Worm (Caenorhabditis elegans) whole organism, L1 larva: ENCODE measurements around the gene F13H8.12.
A peak's percentile ranks its signal among the peaks of the same experiment; 100 is the strongest.

Experiments
- C16A3.4 ChIP-seq: fragments of 150-350 bp; optimal IDR thresholded peaks from 2 replicates; lab custom pipeline; 2014; ENCODE audit warnings: missing biosample characterization, missing genetic modification characterization
- F16B12.6 ChIP-seq: fragments of 150-350 bp; optimal IDR thresholded peaks from 2 replicates; lab custom pipeline; 2014; ENCODE audit warnings: missing biosample characterization, missing genetic modification characterization
- Y116A8C.19 ChIP-seq: sonication (generic microtip); optimal IDR thresholded peaks from 2 replicates; lab custom pipeline; 2016; ENCODE audit warnings: missing compliant biosample characterization, missing genetic modification characterization, borderline replicate concordance
- alr-1 ChIP-seq: fragments of 200-800 bp; sonication (Bioruptor generic); optimal IDR thresholded peaks from 2 replicates; lab custom pipeline; 2018; ENCODE audit warnings: borderline replicate concordance, mild to moderate bottlenecking, missing genetic modification characterization, missing compliant biosample characterization
- ama-1 ChIP-seq: fragments of 150-350 bp; optimal IDR thresholded peaks from 2 replicates; lab custom pipeline; 2014
- blmp-1 ChIP-seq: fragments of 150-350 bp; optimal IDR thresholded peaks from 2 replicates; lab custom pipeline; 2014; ENCODE audit warnings: missing biosample characterization, missing genetic modification characterization
- ceh-82 ChIP-seq, 3 experiments: fragments of 150-350 bp in 1 of 3; sonication (generic microtip) in 2 of 3; optimal IDR thresholded peaks; 2 replicates each; lab custom pipeline; 2014 to 2017; ENCODE audit warnings: missing biosample characterization in 3 of 3, missing genetic modification characterization in 3 of 3
- ceh-88 ChIP-seq: fragments of 200-800 bp; sonication (Bioruptor generic); IDR thresholded peaks from 2 replicates; pipeline ENCODE4 v1.3.6; 2022; ENCODE audit warnings: missing genetic modification characterization, missing compliant biosample characterization
- ceh-90 ChIP-seq: sonication (generic microtip); optimal IDR thresholded peaks from 2 replicates; lab custom pipeline; 2016; ENCODE audit warnings: missing genetic modification characterization, missing compliant biosample characterization
- efl-1 ChIP-seq, 4 experiments: fragments of 150-350 bp; optimal IDR thresholded peaks in 3 of 4; peaks in 1 of 4; 1 replicate in 1 of 4; 2 replicates in 3 of 4; lab custom pipeline; 2014; ENCODE audit warnings: missing biosample characterization in 2 of 4, missing genetic modification characterization in 2 of 4, missing genetic modification reagents in 2 of 4
- elt-2 ChIP-seq: sonication (generic microtip); optimal IDR thresholded peaks from 2 replicates; lab custom pipeline; 2016; ENCODE audit warnings: missing genetic modification characterization, mild to moderate bottlenecking, inconsistent platforms, missing compliant biosample characterization, missing genetic modification reagents
- ets-5 ChIP-seq: fragments of 200-800 bp; sonication (Bioruptor generic); IDR thresholded peaks from 2 replicates; pipeline ENCODE4 v1.3.6; 2022; ENCODE audit warnings: missing genetic modification characterization, missing compliant biosample characterization
- fos-1 ChIP-seq: fragments of 150-350 bp; optimal IDR thresholded peaks from 2 replicates; lab custom pipeline; 2014; ENCODE audit warnings: missing biosample characterization, missing genetic modification characterization
- hlh-17 ChIP-seq: fragments of 200-800 bp; sonication (Bioruptor generic); optimal IDR thresholded peaks from 2 replicates; lab custom pipeline; 2018; ENCODE audit warnings: missing genetic modification characterization, mild to moderate bottlenecking, missing compliant biosample characterization, moderate library complexity, borderline replicate concordance
- hpl-2 ChIP-seq: fragments of 150-350 bp; optimal IDR thresholded peaks from 2 replicates; lab custom pipeline; 2014; ENCODE audit warnings: missing biosample characterization, missing genetic modification reagents, missing genetic modification characterization
- irx-1 ChIP-seq: sonication (generic microtip); optimal IDR thresholded peaks from 2 replicates; lab custom pipeline; 2016; ENCODE audit warnings: missing genetic modification characterization, missing compliant biosample characterization
- lin-13 ChIP-seq: fragments of 150-350 bp; optimal IDR thresholded peaks from 2 replicates; lab custom pipeline; 2014; ENCODE audit warnings: missing biosample characterization, missing genetic modification reagents, missing genetic modification characterization
- lin-35 ChIP-seq, 2 experiments: fragments of 150-350 bp; optimal IDR thresholded peaks; 2 replicates each; lab custom pipeline; 2014; ENCODE audit warnings: missing biosample characterization in 2 of 2, missing genetic modification characterization in 2 of 2, missing genetic modification reagents in 2 of 2
- mdl-1 ChIP-seq, 2 experiments: fragments of 150-350 bp; optimal IDR thresholded peaks; 2 replicates each; lab custom pipeline; 2014 to 2017; ENCODE audit warnings: missing biosample characterization in 2 of 2, missing genetic modification characterization in 2 of 2, inconsistent platforms in 1 of 2
- mep-1 ChIP-seq: fragments of 150-350 bp; optimal IDR thresholded peaks from 2 replicates; lab custom pipeline; 2014; ENCODE audit warnings: missing biosample characterization, missing genetic modification characterization
- nhr-12 ChIP-seq: sonication (generic microtip); optimal IDR thresholded peaks from 2 replicates; lab custom pipeline; 2017; ENCODE audit warnings: missing biosample characterization, missing genetic modification characterization
- nhr-19 ChIP-seq: fragments of 200-800 bp; sonication (Bioruptor generic); conservative IDR thresholded peaks from 2 replicates; pipeline ENCODE4 v1.3.6; 2022; ENCODE audit warnings: missing genetic modification characterization, missing compliant biosample characterization
- nhr-47 ChIP-seq: sonication (generic microtip); optimal IDR thresholded peaks from 2 replicates; lab custom pipeline; 2016; ENCODE audit warnings: mild to moderate bottlenecking, missing genetic modification characterization, moderate library complexity, missing compliant biosample characterization
- nhr-71 ChIP-seq: sonication (generic microtip); optimal IDR thresholded peaks from 2 replicates; lab custom pipeline; 2016; ENCODE audit warnings: mild to moderate bottlenecking, missing genetic modification characterization, moderate library complexity, missing compliant biosample characterization
- nhr-85 ChIP-seq: sonication (generic microtip); peaks from one replicate; lab custom pipeline; 2016; ENCODE audit warnings: missing genetic modification characterization, inconsistent platforms, missing compliant biosample characterization
- nhr-90 ChIP-seq: sonication (generic microtip); optimal IDR thresholded peaks from 2 replicates; lab custom pipeline; 2016; ENCODE audit warnings: mild to moderate bottlenecking, missing genetic modification characterization, missing compliant biosample characterization; ENCODE audit not compliant: poor library complexity
- pag-3 ChIP-seq: sonication (generic microtip); optimal IDR thresholded peaks from 2 replicates; lab custom pipeline; 2017; ENCODE audit warnings: missing genetic modification characterization, mild to moderate bottlenecking, missing compliant biosample characterization, antibody characterized with exemption, borderline replicate concordance; ENCODE audit not compliant: insufficient read depth
- pqm-1 ChIP-seq: sonication (generic microtip); optimal IDR thresholded peaks from 3 replicates; lab custom pipeline; 2017; ENCODE audit warnings: missing biosample characterization, missing genetic modification characterization
- sox-4 ChIP-seq: sonication (generic microtip); optimal IDR thresholded peaks from 2 replicates; lab custom pipeline; 2016; ENCODE audit warnings: missing genetic modification characterization, missing compliant biosample characterization
- sptf-1 ChIP-seq: fragments of 150-350 bp; optimal IDR thresholded peaks from 2 replicates; lab custom pipeline; 2014; ENCODE audit warnings: missing biosample characterization, missing genetic modification characterization
- sup-37 ChIP-seq: fragments of 200-800 bp; sonication (Bioruptor generic); optimal IDR thresholded peaks from 2 replicates; lab custom pipeline; 2018; ENCODE audit warnings: mild to moderate bottlenecking, missing genetic modification characterization, missing compliant biosample characterization
- swsn-7 ChIP-seq: sonication (generic microtip); optimal IDR thresholded peaks from 2 replicates; lab custom pipeline; 2016; ENCODE audit warnings: missing genetic modification characterization, missing compliant biosample characterization
- unc-130 ChIP-seq: fragments of 150-350 bp; optimal IDR thresholded peaks from 2 replicates; lab custom pipeline; 2017; ENCODE audit warnings: missing biosample characterization, missing genetic modification characterization, inconsistent platforms
- unc-62 ChIP-seq: fragments of 150-350 bp; optimal IDR thresholded peaks from 2 replicates; lab custom pipeline; 2014; ENCODE audit warnings: missing biosample characterization, missing genetic modification reagents, missing genetic modification characterization
- unc-98 ChIP-seq: fragments of 200-800 bp; sonication (Bioruptor generic); IDR thresholded peaks from 2 replicates; pipeline ENCODE4 v1.3.6; 2022; ENCODE audit warnings: missing genetic modification characterization, missing compliant biosample characterization
- xbp-1 ChIP-seq: sonication (generic microtip); optimal IDR thresholded peaks from 2 replicates; lab custom pipeline; 2016; ENCODE audit warnings: missing genetic modification characterization, missing compliant biosample characterization
- zip-4 ChIP-seq: fragments of 200-800 bp; sonication (Bioruptor generic); optimal IDR thresholded peaks from 2 replicates; lab custom pipeline; 2018; ENCODE audit warnings: mild to moderate bottlenecking, missing genetic modification characterization, moderate library complexity, missing compliant biosample characterization
- ztf-11 ChIP-seq, 2 experiments: sonication (generic microtip); optimal IDR thresholded peaks; 2 replicates each; lab custom pipeline; 2016 to 2017; ENCODE audit warnings: missing genetic modification characterization in 2 of 2, missing biosample characterization in 1 of 2, missing compliant biosample characterization in 1 of 2
- ztf-4 ChIP-seq: fragments of 150-350 bp; optimal IDR thresholded peaks from 2 replicates; lab custom pipeline; 2014; ENCODE audit warnings: missing biosample characterization, missing genetic modification characterization

F13H8.12 gene

ce11 chrII:6252707-6253106 lies 9.6 kb upstream of the F13H8.12 start:
- TF ChIP-seq pag-3 (no peak), efl-1 (optimal IDR thresholded peaks at IDR 0.05; lab: Kevin White, UChicago) (no peak), efl-1 (GFP tag; optimal IDR thresholded peaks at IDR 0.05 in 1 of 2; lab: Kevin White, UChicago) (peak in 1 of 2 experiments; percentile 87), nhr-85 (tag; lab: Kevin White, UChicago) (peak; percentile 23), unc-98 (no peak)
- TF ChIP-seq, all 84 proteins: peak for 2

ce11 chrII:6256024-6256423 lies 6.3 kb upstream of the F13H8.12 start, which contains the start of gene F13H8.5:
Gene F13H8.5 (minus strand): TSS chrII:6256124.
- TF ChIP-seq blmp-1 (no peak), unc-130 (no peak), Y116A8C.19 (tag; lab: Kevin White, UChicago) (no peak), mdl-1 (tag; optimal IDR thresholded peaks at IDR 0.05; lab: Kevin White, UChicago) (no peak), pqm-1 (tag; lab: Kevin White, UChicago) (no peak), C16A3.4 (tag; lab: Kevin White, UChicago) (no peak), mep-1 (no peak), unc-62 (GFP tag; lab: Kevin White, UChicago) (no peak), ama-1 (lab: Kevin White, UChicago) (no peak), nhr-90 (no peak), ztf-4 (tag; lab: Kevin White, UChicago) (no peak), nhr-71 (tag; lab: Kevin White, UChicago) (no peak)

- TF ChIP-seq nhr-85 (tag; lab: Kevin White, UChicago) (peak; percentile 13), hpl-2 (GFP tag; lab: Kevin White, UChicago) (no peak), mdl-1 (tag; optimal IDR thresholded peaks at IDR 0.05; lab: Kevin White, UChicago) (no peak), nhr-47 (tag; lab: Kevin White, UChicago) (no peak), efl-1 (optimal IDR thresholded peaks at IDR 0.05; lab: Kevin White, UChicago) (no peak), efl-1 (GFP tag; optimal IDR thresholded peaks at IDR 0.05 in 1 of 2; lab: Kevin White, UChicago) (peak in 1 of 2 experiments; percentile 8), irx-1 (tag; lab: Kevin White, UChicago) (no peak), ceh-88 (GFP tag; lab: Robert Waterston, UW) (no peak), zip-4 (no peak), elt-2 (tag; lab: Kevin White, UChicago) (no peak), swsn-7 (no peak), lin-13 (GFP tag; lab: Kevin White, UChicago) (no peak), ets-5 (GFP tag; lab: Robert Waterston, UW) (no peak), blmp-1 (peak; percentile 25)
These were observed 5.0 kb upstream of the F13H8.12 start for ce11 chrII:6257220-6257877.

- peak in 1 of 2 experiments; percentile 8 for TF ChIP-seq lin-35 (GFP tag; optimal IDR thresholded peaks at IDR 0.05; lab: Kevin White, UChicago)
- TF ChIP-seq elt-2 (tag; lab: Kevin White, UChicago) = peak; percentile 29
- no peak for TF ChIP-seq mep-1
These were observed 2.5 kb upstream of the F13H8.12 start, which contains the start of gene F13H8.11 for ce11 chrII:6259867-6260266. Gene F13H8.11 (minus strand): TSS chrII:6260021.

- no peak for TF ChIP-seq ztf-11 (tag; optimal IDR thresholded peaks at IDR 0.05; lab: Kevin White, UChicago)
- TF ChIP-seq C16A3.4 (tag; lab: Kevin White, UChicago) = no peak
- TF ChIP-seq ceh-82 (tag; optimal IDR thresholded peaks at IDR 0.05; lab: Kevin White, UChicago) = no peak
- no peak for TF ChIP-seq sptf-1 (tag; lab: Kevin White, UChicago)
- no peak for TF ChIP-seq F16B12.6
- TF ChIP-seq ama-1 (lab: Kevin White, UChicago) = no peak
- TF ChIP-seq swsn-7 = no peak
- no peak for TF ChIP-seq nhr-85 (tag; lab: Kevin White, UChicago)
- TF ChIP-seq nhr-71 (tag; lab: Kevin White, UChicago) = no peak
- no peak for TF ChIP-seq fos-1 (tag; lab: Kevin White, UChicago)
- TF ChIP-seq nhr-12 (tag; lab: Kevin White, UChicago) = no peak
- no peak for TF ChIP-seq hlh-17 (GFP tag; lab: Kevin White, UChicago)
- TF ChIP-seq sox-4 = no peak
- TF ChIP-seq nhr-19 (GFP tag; lab: Robert Waterston, UW) = no peak
- no peak for TF ChIP-seq ceh-90
- no peak for TF ChIP-seq xbp-1 (tag; lab: Kevin White, UChicago)
- TF ChIP-seq alr-1 (tag; lab: Kevin White, UChicago) = no peak
- TF ChIP-seq unc-98 = no peak
- TF ChIP-seq sup-37 = no peak
- TF ChIP-seq ceh-88 (GFP tag; lab: Robert Waterston, UW) = no peak
- TF ChIP-seq, all 84 proteins: peak for 0
These were observed 1.6 kb upstream of the F13H8.12 start, which contains the start of gene nmgp-1 for ce11 chrII:6260684-6261083. Gene nmgp-1 (plus strand): TSS chrII:6260857.
